Fruit fly (Drosophila melanogaster) ovary, adult (tissue): ENCODE measurements around the gene gogo.

ENCODE experiments used
- CG17801 ChIP-seq: fragments of 200-800 bp; optimal IDR thresholded peaks from 2 replicates; lab custom pipeline; 2019; ENCODE audit warnings: missing biosample characterization, mild to moderate bottlenecking, missing genetic modification characterization, moderate library complexity; ENCODE audit not compliant: partially characterized antibody

gogo gene

dm6 chr3L:20223398-20223951 lies 71.5 kb downstream of the gogo start, which contains the start of gene CG17147:
TSS of gene CG17147 (plus strand) at chr3L:20223932.
- no peak for TF ChIP-seq CG17801 (GFP tag; lab: Kevin White, UChicago)

DNA sequence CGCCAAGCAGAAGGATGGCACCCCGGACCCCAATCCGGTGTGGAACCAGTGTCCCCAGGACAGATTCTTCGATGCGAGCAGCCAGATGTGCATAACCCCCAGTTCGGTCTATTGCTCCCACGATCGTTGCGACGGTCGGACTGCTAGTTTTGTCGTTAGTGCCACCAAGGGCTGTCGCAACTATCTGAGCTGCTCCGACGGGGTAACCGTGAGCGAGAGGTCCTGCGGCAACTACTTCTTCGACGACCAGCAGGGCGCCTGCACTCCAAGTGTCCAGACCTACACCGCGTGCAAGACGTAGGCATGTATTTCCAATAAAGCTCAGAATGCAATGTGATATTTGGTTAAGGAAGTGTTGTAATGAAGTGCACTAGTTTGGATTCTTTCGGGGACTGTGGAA lies 72.3 kb downstream of the gogo start:
- TF ChIP-seq CG17801 (GFP tag; lab: Kevin White, UChicago) = no peak

- TF ChIP-seq CG17801 (GFP tag; lab: Kevin White, UChicago) = no peak
Observed at dm6 chr3L:20221412-20221864, 73.5 kb downstream of the gogo start, which contains the start of gene CG17145. TSS of gene CG17145 (plus strand) at chr3L:20221814.

- no peak for TF ChIP-seq CG17801 (GFP tag; lab: Kevin White, UChicago)
Observed at dm6 chr3L:20220918-20221317, 74.0 kb downstream of the gogo start.

DNA sequence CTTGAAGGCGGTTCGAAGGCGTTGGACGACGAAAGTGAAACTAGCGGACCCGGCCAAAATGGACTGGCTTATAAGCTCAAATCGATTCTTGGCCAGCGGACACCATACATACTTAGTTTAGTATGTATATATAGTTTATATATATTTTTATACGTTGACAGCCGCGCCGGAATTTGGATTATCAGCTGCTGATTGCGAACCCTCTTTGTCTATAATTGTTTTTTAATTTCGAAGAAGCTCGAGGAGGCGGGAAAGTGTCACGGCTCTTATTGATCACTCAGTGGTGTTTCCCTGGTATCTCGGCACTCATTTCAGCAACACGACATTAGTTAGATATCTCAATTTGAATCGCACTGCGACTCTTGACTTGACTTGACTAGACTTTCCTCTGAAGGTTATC lies 74.6 kb downstream of the gogo start, which contains the start of gene CG6933:
TSS of gene CG6933 (minus strand) at position 47 of the 400 bp plus-strand sequence.
- TF ChIP-seq CG17801 (GFP tag; lab: Kevin White, UChicago) = no peak
